Worm (Caenorhabditis elegans) whole organism, L3 larva: ENCODE data around the gene trr-1.

ENCODE experiments used
- R02D3.7 ChIP-seq: fragments of 150-350 bp; optimal IDR thresholded peaks from 2 replicates; lab custom pipeline; 2014; ENCODE audit warnings: missing biosample characterization, missing genetic modification characterization
- aly-2 ChIP-seq: fragments of 150-350 bp; optimal IDR thresholded peaks from 2 replicates; lab custom pipeline; 2014; ENCODE audit warnings: missing biosample characterization, missing genetic modification characterization
- ama-1 ChIP-seq: fragments of 150-350 bp; optimal IDR thresholded peaks from 2 replicates; lab custom pipeline; 2018
- ceh-28 ChIP-seq: fragments of 150-350 bp; optimal IDR thresholded peaks from 2 replicates; lab custom pipeline; 2014; ENCODE audit warnings: missing biosample characterization, missing genetic modification reagents, missing genetic modification characterization
- daf-12 ChIP-seq: fragments of 150-350 bp; optimal IDR thresholded peaks from 2 replicates; lab custom pipeline; 2014; ENCODE audit warnings: missing biosample characterization, missing genetic modification reagents, missing genetic modification characterization
- egl-27 ChIP-seq: sonication (generic microtip); optimal IDR thresholded peaks from 4 replicates; lab custom pipeline; 2017; ENCODE audit warnings: missing biosample characterization, missing genetic modification reagents, missing genetic modification characterization
- egl-5 ChIP-seq: fragments of 150-350 bp; optimal IDR thresholded peaks from 2 replicates; lab custom pipeline; 2017; ENCODE audit warnings: missing biosample characterization, missing genetic modification reagents, missing genetic modification characterization, inconsistent platforms
- elt-1 ChIP-seq: fragments of 150-350 bp; optimal IDR thresholded peaks from 2 replicates; lab custom pipeline; 2014; ENCODE audit warnings: missing biosample characterization, missing genetic modification characterization
- elt-2 ChIP-seq: sonication (generic microtip); optimal IDR thresholded peaks from 2 replicates; lab custom pipeline; 2016; ENCODE audit warnings: missing genetic modification reagents, mild to moderate bottlenecking, missing genetic modification characterization, missing compliant biosample characterization
- elt-3 ChIP-seq, 3 experiments: fragments of 150-350 bp in 1 of 3; sonication (generic microtip) in 2 of 3; optimal IDR thresholded peaks; 2 replicates in 2 of 3; 4 replicates in 1 of 3; lab custom pipeline; 2014 to 2017; ENCODE audit warnings: missing biosample characterization in 3 of 3, missing genetic modification characterization in 3 of 3
- fkh-10 ChIP-seq: sonication (generic microtip); optimal IDR thresholded peaks from 2 replicates; lab custom pipeline; 2017; ENCODE audit warnings: missing biosample characterization, missing genetic modification reagents, missing genetic modification characterization
- fkh-2 ChIP-seq: fragments of 150-350 bp; optimal IDR thresholded peaks from 2 replicates; lab custom pipeline; 2014; ENCODE audit warnings: missing biosample characterization, missing genetic modification reagents, missing genetic modification characterization
- fos-1 ChIP-seq: fragments of 150-350 bp; optimal IDR thresholded peaks from 2 replicates; lab custom pipeline; 2014; ENCODE audit warnings: missing biosample characterization, missing genetic modification characterization
- lin-15B ChIP-seq: fragments of 150-350 bp; optimal IDR thresholded peaks from 2 replicates; lab custom pipeline; 2014; ENCODE audit warnings: missing biosample characterization, missing genetic modification characterization
- lsy-12 ChIP-seq: sonication (generic microtip); optimal IDR thresholded peaks from 2 replicates; lab custom pipeline; 2016; ENCODE audit warnings: mild to moderate bottlenecking, missing genetic modification characterization, missing compliant biosample characterization
- mdl-1 ChIP-seq: fragments of 150-350 bp; optimal IDR thresholded peaks from 2 replicates; lab custom pipeline; 2014; ENCODE audit warnings: missing biosample characterization, missing genetic modification characterization
- nfya-1 ChIP-seq: sonication (generic microtip); optimal IDR thresholded peaks from 2 replicates; lab custom pipeline; 2017; ENCODE audit warnings: missing genetic modification characterization, mild to moderate bottlenecking, missing compliant biosample characterization, antibody characterized with exemption, moderate library complexity; ENCODE audit not compliant: insufficient read depth
- nhr-11 ChIP-seq: fragments of 150-350 bp; optimal IDR thresholded peaks from 2 replicates; lab custom pipeline; 2014; ENCODE audit warnings: missing biosample characterization, missing genetic modification characterization
- nhr-12 ChIP-seq: fragments of 150-350 bp; optimal IDR thresholded peaks from 2 replicates; lab custom pipeline; 2014; ENCODE audit warnings: missing biosample characterization, missing genetic modification characterization
- nhr-23 ChIP-seq: fragments of 150-350 bp; optimal IDR thresholded peaks from 2 replicates; lab custom pipeline; 2014; ENCODE audit warnings: missing biosample characterization, missing genetic modification reagents, missing genetic modification characterization
- nhr-25 ChIP-seq: sonication (generic microtip); optimal IDR thresholded peaks from 2 replicates; lab custom pipeline; 2017; ENCODE audit warnings: missing biosample characterization, missing genetic modification characterization
- nhr-67 ChIP-seq: fragments of 150-350 bp; optimal IDR thresholded peaks from 2 replicates; lab custom pipeline; 2014; ENCODE audit warnings: missing biosample characterization, missing genetic modification characterization
- nhr-76 ChIP-seq: fragments of 150-350 bp; sonication (generic microtip); optimal IDR thresholded peaks from 5 replicates; lab custom pipeline; 2014; ENCODE audit warnings: missing biosample characterization, missing genetic modification characterization
- nhr-77 ChIP-seq: fragments of 150-350 bp; optimal IDR thresholded peaks from 2 replicates; lab custom pipeline; 2014; ENCODE audit warnings: missing biosample characterization, missing genetic modification characterization
- pha-4 ChIP-seq: fragments of 150-350 bp; optimal IDR thresholded peaks from 2 replicates; lab custom pipeline; 2014; ENCODE audit warnings: missing biosample characterization, missing genetic modification reagents, missing genetic modification characterization
- unc-62 ChIP-seq: fragments of 150-350 bp; sonication (generic microtip); optimal IDR thresholded peaks from 4 replicates; lab custom pipeline; 2014; ENCODE audit warnings: missing biosample characterization, missing genetic modification reagents, missing genetic modification characterization
- ztf-11 ChIP-seq: fragments of 150-350 bp; optimal IDR thresholded peaks from 2 replicates; lab custom pipeline; 2014; ENCODE audit warnings: missing biosample characterization, missing genetic modification characterization
- ztf-4 ChIP-seq: fragments of 150-350 bp; optimal IDR thresholded peaks from 2 replicates; lab custom pipeline; 2014; ENCODE audit warnings: missing biosample characterization, missing genetic modification characterization

The trr-1 gene

DNA sequence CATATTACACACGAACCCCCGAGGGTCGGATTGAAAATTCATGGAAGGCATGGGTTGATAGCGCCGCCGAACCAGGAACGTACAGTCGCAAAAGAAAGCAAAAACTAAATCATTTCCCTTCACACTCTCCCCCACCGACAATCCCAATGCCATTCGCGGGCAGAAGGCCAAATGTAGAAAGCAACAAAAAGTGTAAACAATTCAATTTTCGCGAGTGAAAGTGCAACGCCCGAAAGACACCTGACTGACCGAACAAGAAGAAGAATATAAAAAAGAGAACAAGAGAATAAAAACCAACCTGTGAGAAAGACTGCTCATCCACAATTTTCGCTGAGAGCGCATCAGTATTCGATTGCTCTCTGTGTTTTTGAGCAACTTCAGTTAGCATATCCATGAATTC, 58.0 kb downstream of the trr-1 start:
- peak; percentile 35 for TF ChIP-seq nfya-1 (tag; lab: Kevin White, UChicago)
- no peak for TF ChIP-seq daf-12 (tag; lab: Kevin White, UChicago)
- TF ChIP-seq ama-1, result peak; percentile 72
- TF ChIP-seq elt-1 (tag; lab: Kevin White, UChicago), result no peak
- no peak for TF ChIP-seq ztf-4
- TF ChIP-seq ztf-11 (tag; lab: Kevin White, UChicago), result no peak
- TF ChIP-seq nhr-67 (tag; lab: Kevin White, UChicago), result no peak
- peak; percentile 25 for TF ChIP-seq egl-27 (tag; lab: Kevin White, UChicago)
- no peak for TF ChIP-seq lsy-12 (tag; lab: Kevin White, UChicago)
- TF ChIP-seq fkh-2 (tag; lab: Kevin White, UChicago), result no peak
- TF ChIP-seq nhr-76 (tag; lab: Kevin White, UChicago), result no peak
- peak; percentile 16 for TF ChIP-seq R02D3.7 (tag; lab: Kevin White, UChicago)
- peak; percentile 67 for TF ChIP-seq pha-4 (tag; lab: Kevin White, UChicago)
- TF ChIP-seq nhr-25 (tag; lab: Kevin White, UChicago), result peak; percentile 94
- peak; percentile 38 for TF ChIP-seq nhr-23 (tag; lab: Kevin White, UChicago)
- TF ChIP-seq, all 47 proteins: peak for 7

DNA sequence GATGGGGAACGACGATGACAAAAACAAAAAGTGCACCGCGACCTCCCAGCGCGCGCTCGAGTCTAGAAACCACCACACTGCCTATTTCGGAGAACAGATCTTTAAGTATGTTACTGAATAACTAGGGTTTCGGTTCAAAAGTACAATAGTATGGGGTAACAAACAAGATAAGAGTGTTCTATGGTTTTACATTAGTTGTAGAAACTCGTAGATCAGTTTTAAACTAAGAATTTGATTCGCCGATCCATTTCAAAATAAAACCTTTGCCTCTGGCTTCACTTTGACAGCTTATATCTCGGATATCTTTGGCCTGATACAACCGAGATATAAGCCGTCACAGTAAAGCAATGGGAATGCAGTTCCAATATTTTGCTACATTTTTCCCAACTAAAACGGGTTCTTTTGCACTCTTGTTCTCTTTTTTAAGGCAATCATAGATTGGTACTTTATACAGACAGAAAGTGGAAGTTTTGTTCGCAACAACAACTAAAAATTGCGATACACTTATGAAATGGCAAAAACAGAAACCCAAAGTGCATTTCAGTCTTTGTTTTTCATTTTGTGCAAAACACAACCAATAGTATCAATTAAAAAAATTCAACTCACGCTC, 59.3 kb downstream of the trr-1 start:
- TF ChIP-seq R02D3.7 (tag; lab: Kevin White, UChicago) (no peak), nhr-23 (tag; lab: Kevin White, UChicago) (peak; percentile 88), nhr-12 (tag; lab: Kevin White, UChicago) (no peak), elt-1 (tag; lab: Kevin White, UChicago) (no peak), fkh-10 (no peak), egl-5 (tag; lab: Kevin White, UChicago) (no peak)

DNA sequence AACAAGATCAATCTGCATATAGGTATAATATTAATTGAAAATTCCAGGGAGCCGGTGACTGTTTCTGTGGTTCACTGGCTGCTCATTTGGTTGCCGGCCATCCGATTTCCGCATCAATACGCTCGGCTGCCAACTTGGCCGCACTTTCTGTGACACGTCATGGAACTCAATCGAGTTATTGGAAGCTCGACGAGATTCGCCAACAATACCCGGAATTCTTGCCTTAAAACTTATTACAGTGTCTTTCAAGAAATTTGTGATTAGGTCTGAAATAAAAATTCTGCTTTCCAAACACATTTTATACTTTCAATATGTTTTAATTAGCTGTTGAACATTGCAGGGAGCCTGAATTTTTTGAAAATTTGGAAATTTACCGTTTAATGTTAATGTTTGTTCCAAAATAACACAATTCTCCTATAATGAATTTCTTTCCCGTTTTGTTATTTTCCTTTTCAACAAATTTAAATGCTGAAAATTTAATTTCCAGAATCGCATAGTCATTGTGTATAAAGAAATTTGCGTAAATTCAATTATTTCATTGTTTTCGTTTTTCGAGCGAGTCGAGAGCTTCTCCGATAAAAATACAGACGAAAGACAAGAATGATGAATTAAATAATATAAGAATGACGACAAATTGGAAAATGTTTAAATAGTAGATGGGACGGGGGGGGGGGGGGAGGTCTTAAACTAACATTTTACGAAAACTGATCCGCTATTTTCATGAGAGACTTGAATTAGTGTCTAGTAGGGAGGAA, 61.4 kb downstream of the trr-1 start:
- TF ChIP-seq nhr-67 (tag; lab: Kevin White, UChicago) (no peak), elt-3 (tag; optimal IDR thresholded peaks at IDR 0.05; lab: Kevin White, UChicago) (no peak), R02D3.7 (tag; lab: Kevin White, UChicago) (no peak), nfya-1 (tag; lab: Kevin White, UChicago) (no peak), unc-62 (GFP tag; lab: Kevin White, UChicago) (no peak), nhr-23 (tag; lab: Kevin White, UChicago) (peak; percentile 71), fos-1 (no peak), fkh-2 (tag; lab: Kevin White, UChicago) (no peak), nhr-77 (tag; lab: Kevin White, UChicago) (no peak), elt-2 (no peak), aly-2 (peak; percentile 88), ama-1 (peak; percentile 47), lin-15B (tag; lab: Kevin White, UChicago) (no peak), egl-27 (tag; lab: Kevin White, UChicago) (no peak), lsy-12 (tag; lab: Kevin White, UChicago) (no peak), ceh-28 (tag; lab: Kevin White, UChicago) (peak; percentile 58), daf-12 (tag; lab: Kevin White, UChicago) (no peak), nhr-11 (tag; lab: Kevin White, UChicago) (no peak), nhr-12 (tag; lab: Kevin White, UChicago) (no peak), mdl-1 (no peak)
- TF ChIP-seq, all 47 proteins: peak for 4

- TF ChIP-seq nhr-67 (tag; lab: Kevin White, UChicago), result no peak
- peak; percentile 9 for TF ChIP-seq pha-4 (tag; lab: Kevin White, UChicago)
These were observed 63.5 kb downstream of the trr-1 start, which contains the start of gene F07A11.5 for ce11 chrII:11612034-11612723. TSS of gene F07A11.5 (plus strand) at chrII:11612300.
